Fruit fly (Drosophila melanogaster) whole organism, embryonic: ENCODE results near the gene Gs2.

Source experiments
- Awh ChIP-seq: fragments of 200-800 bp; sonication (Bioruptor generic); IDR thresholded peaks from 2 replicates; pipeline ENCODE4, ENCODE4 v1.3.6; 2022; ENCODE audit warnings: missing biosample characterization, missing genetic modification characterization
- CG10366 ChIP-seq: fragments of 200-800 bp; sonication (Bioruptor generic); IDR thresholded peaks from 2 replicates; pipeline ENCODE4 v1.3.6; 2022; ENCODE audit warnings: missing biosample characterization, missing genetic modification characterization
- CG10979 ChIP-seq: fragments of 200-800 bp; sonication (Bioruptor generic); optimal IDR thresholded peaks from 2 replicates; lab custom pipeline; 2018; ENCODE audit warnings: missing biosample characterization, mild to moderate bottlenecking, missing genetic modification characterization, moderate library complexity
- CG11456 ChIP-seq: fragments of 200-800 bp; sonication (Bioruptor generic); IDR thresholded peaks from 3 replicates; pipeline ENCODE4 v1.3.6; 2022; ENCODE audit warnings: missing biosample characterization, missing genetic modification characterization
- CG11560 ChIP-seq: fragments of 200-800 bp; sonication (Bioruptor generic); IDR thresholded peaks from 3 replicates; pipeline ENCODE4 v1.3.6; 2022; ENCODE audit warnings: missing biosample characterization, missing genetic modification characterization
- CG1233 ChIP-seq: fragments of 200-800 bp; sonication (Bioruptor generic); optimal IDR thresholded peaks from 4 replicates; lab custom pipeline; 2018; ENCODE audit warnings: missing biosample characterization, mild to moderate bottlenecking, missing genetic modification characterization
- CG13296 ChIP-seq: fragments of 200-800 bp; sonication (Bioruptor generic); optimal IDR thresholded peaks from 3 replicates; lab custom pipeline; 2018; ENCODE audit warnings: missing biosample characterization, mild to moderate bottlenecking, missing genetic modification characterization
- CG14014 ChIP-seq: fragments of 200-800 bp; sonication (Bioruptor generic); IDR thresholded peaks from 2 replicates; pipeline ENCODE4 v1.3.6; 2022; ENCODE audit warnings: missing biosample characterization, missing genetic modification characterization
- CG14965 ChIP-seq: fragments of 200-800 bp; sonication (Bioruptor generic); optimal IDR thresholded peaks from 2 replicates; lab custom pipeline; 2016; ENCODE audit warnings: missing biosample characterization, missing genetic modification characterization, borderline replicate concordance
- CG17359 ChIP-seq: fragments of 200-800 bp; sonication (Bioruptor generic); optimal IDR thresholded peaks from 3 replicates; lab custom pipeline; 2018; ENCODE audit warnings: missing biosample characterization, mild to moderate bottlenecking, missing genetic modification characterization, moderate library complexity
- CG3163 ChIP-seq: fragments of 200-800 bp; sonication (Bioruptor generic); optimal IDR thresholded peaks from 3 replicates; lab custom pipeline; 2016; ENCODE audit warnings: missing biosample characterization, missing genetic modification characterization
- CG34376 ChIP-seq: fragments of 200-800 bp; sonication (Bioruptor generic); optimal IDR thresholded peaks from 2 replicates; lab custom pipeline; 2018; ENCODE audit warnings: missing biosample characterization, mild to moderate bottlenecking, missing genetic modification characterization
- CG6683 ChIP-seq: fragments of 200-800 bp; sonication (Bioruptor generic); optimal IDR thresholded peaks from 2 replicates; lab custom pipeline; 2017; ENCODE audit warnings: missing biosample characterization, mild to moderate bottlenecking, missing genetic modification characterization, missing genetic modification reagents
- CG6854 ChIP-seq: fragments of 200-800 bp; sonication (Bioruptor generic); optimal IDR thresholded peaks from 3 replicates; lab custom pipeline; 2017; ENCODE audit warnings: missing biosample characterization, mild to moderate bottlenecking, missing genetic modification characterization
- CG7745 ChIP-seq: fragments of 200-800 bp; sonication (Bioruptor generic); optimal IDR thresholded peaks from 2 replicates; lab custom pipeline; 2018; ENCODE audit warnings: missing biosample characterization, mild to moderate bottlenecking, missing genetic modification characterization, moderate library complexity
- Camta ChIP-seq: fragments of 200-800 bp; sonication (Bioruptor generic); optimal IDR thresholded peaks from 2 replicates; lab custom pipeline; 2016; ENCODE audit warnings: missing biosample characterization, missing genetic modification characterization
- D ChIP-seq, 2 experiments: fragments of 200-800 bp in 1 of 2; fragments of >200 bp in 1 of 2; sonication (Bioruptor generic) in 1 of 2; optimal IDR thresholded peaks; 2 replicates in 1 of 2; 3 replicates in 1 of 2; lab custom pipeline; 2017; ENCODE audit warnings: mild to moderate bottlenecking in 1 of 2, missing biosample characterization in 1 of 2, missing genetic modification characterization in 1 of 2, missing genetic modification reagents in 1 of 2
- D19A ChIP-seq: fragments of 200-800 bp; optimal IDR thresholded peaks from 3 replicates; lab custom pipeline; 2019; ENCODE audit warnings: missing biosample characterization, mild to moderate bottlenecking, missing genetic modification characterization, moderate library complexity
- Dll ChIP-seq: fragments of 200-800 bp; sonication (Bioruptor generic); IDR thresholded peaks from 4 replicates; pipeline ENCODE4 v1.3.6; 2022; ENCODE audit warnings: missing biosample characterization, missing genetic modification characterization; ENCODE audit not compliant: partially characterized antibody
- Doc2 ChIP-seq: fragments of 200-800 bp; sonication (Bioruptor generic); IDR thresholded peaks from 2 replicates; pipeline ENCODE4 v1.3.6; 2022; ENCODE audit warnings: missing biosample characterization, missing genetic modification characterization
- Gsc ChIP-seq: fragments of 200-800 bp; sonication (Bioruptor generic); IDR thresholded peaks from 2 replicates; pipeline ENCODE4 v1.3.6; 2022; ENCODE audit warnings: missing biosample characterization, missing genetic modification characterization
- Hmr ChIP-seq: fragments of 200-800 bp; sonication (Bioruptor generic); optimal IDR thresholded peaks from 3 replicates; lab custom pipeline; 2017; ENCODE audit warnings: mild to moderate bottlenecking, missing biosample characterization, missing genetic modification reagents, missing genetic modification characterization
- Hr39 ChIP-seq: fragments of >200 bp; optimal IDR thresholded peaks from 2 replicates; lab custom pipeline; 2017
- Lhr ChIP-seq: fragments of 200-800 bp; sonication (Bioruptor generic); optimal IDR thresholded peaks from 3 replicates; lab custom pipeline; 2017; ENCODE audit warnings: mild to moderate bottlenecking, missing biosample characterization, missing genetic modification reagents, missing genetic modification characterization
- Meics ChIP-seq: fragments of 200-800 bp; sonication (Bioruptor generic); optimal IDR thresholded peaks from 2 replicates; lab custom pipeline; 2017; ENCODE audit warnings: missing biosample characterization, mild to moderate bottlenecking, missing genetic modification characterization
- Myb ChIP-seq: fragments of 200-800 bp; sonication (Bioruptor generic); optimal IDR thresholded peaks from 2 replicates; lab custom pipeline; 2016; ENCODE audit warnings: missing biosample characterization, missing genetic modification characterization
- PHDP ChIP-seq: fragments of 200-800 bp; sonication (Bioruptor generic); optimal IDR thresholded peaks from 3 replicates; lab custom pipeline; 2018; ENCODE audit warnings: missing biosample characterization, mild to moderate bottlenecking, missing genetic modification characterization, moderate library complexity
- Rfx ChIP-seq: fragments of 200-800 bp; sonication (Bioruptor generic); IDR thresholded peaks from 2 replicates; pipeline ENCODE4 v1.3.6; 2022; ENCODE audit warnings: missing biosample characterization, missing genetic modification characterization
- Sox102F ChIP-seq: fragments of 200-800 bp; sonication (Bioruptor generic); optimal IDR thresholded peaks from 2 replicates; lab custom pipeline; 2018; ENCODE audit warnings: missing biosample characterization, mild to moderate bottlenecking, missing genetic modification characterization, moderate library complexity
- ash1 ChIP-seq: fragments of 200-800 bp; sonication (Bioruptor generic); optimal IDR thresholded peaks from 2 replicates; lab custom pipeline; 2018; ENCODE audit warnings: missing biosample characterization, mild to moderate bottlenecking, missing genetic modification characterization
- cato ChIP-seq: fragments of 200-800 bp; sonication (Bioruptor generic); optimal IDR thresholded peaks from 2 replicates; lab custom pipeline; 2016; ENCODE audit warnings: missing biosample characterization, missing genetic modification characterization, borderline replicate concordance
- crol ChIP-seq: fragments of 200-800 bp; sonication (Bioruptor generic); IDR thresholded peaks from 2 replicates; pipeline ENCODE4 v1.3.6; 2022; ENCODE audit warnings: missing biosample characterization, missing genetic modification characterization
- crp ChIP-seq, 2 experiments: fragments of 200-800 bp; sonication (Bioruptor generic); optimal IDR thresholded peaks; 2 replicates in 1 of 2; 3 replicates in 1 of 2; lab custom pipeline; 2017; ENCODE audit warnings: missing biosample characterization in 2 of 2, missing genetic modification characterization in 2 of 2, mild to moderate bottlenecking in 1 of 2, moderate library complexity in 1 of 2
- dm ChIP-seq: fragments of 200-800 bp; sonication (Bioruptor generic); optimal IDR thresholded peaks from 3 replicates; lab custom pipeline; 2016; ENCODE audit warnings: missing biosample characterization, missing genetic modification characterization
- dysf ChIP-seq: fragments of 200-800 bp; sonication (Bioruptor generic); IDR thresholded peaks from 3 replicates; pipeline ENCODE4 v1.3.6; 2022; ENCODE audit warnings: missing biosample characterization, missing genetic modification characterization
- emc ChIP-seq: fragments of 200-800 bp; sonication (Bioruptor generic); optimal IDR thresholded peaks from 2 replicates; lab custom pipeline; 2016; ENCODE audit warnings: missing biosample characterization, missing genetic modification characterization
- ems ChIP-seq: fragments of 200-800 bp; sonication (Bioruptor generic); optimal IDR thresholded peaks from 3 replicates; lab custom pipeline; 2016; ENCODE audit warnings: missing biosample characterization, missing genetic modification characterization
- ewg ChIP-seq: fragments of 200-800 bp; sonication (Bioruptor generic); optimal IDR thresholded peaks from 3 replicates; lab custom pipeline; 2017; ENCODE audit warnings: mild to moderate bottlenecking, missing biosample characterization, missing genetic modification reagents, missing genetic modification characterization
- fru ChIP-seq: fragments of >200 bp; optimal IDR thresholded peaks from 2 replicates; lab custom pipeline; 2017
- gem ChIP-seq: fragments of 200-800 bp; sonication (Bioruptor generic); optimal IDR thresholded peaks from 2 replicates; lab custom pipeline; 2019; ENCODE audit warnings: missing biosample characterization, mild to moderate bottlenecking, missing genetic modification characterization, moderate library complexity
- her ChIP-seq: fragments of 200-800 bp; sonication (Bioruptor generic); optimal IDR thresholded peaks from 2 replicates; lab custom pipeline; 2016; ENCODE audit warnings: missing biosample characterization, missing genetic modification characterization
- kah ChIP-seq: fragments of 200-800 bp; sonication (Bioruptor generic); optimal IDR thresholded peaks from 2 replicates; lab custom pipeline; 2018; ENCODE audit warnings: missing biosample characterization, mild to moderate bottlenecking, missing genetic modification characterization
- mirr ChIP-seq: fragments of 200-800 bp; sonication (Bioruptor generic); optimal IDR thresholded peaks from 3 replicates; lab custom pipeline; 2018; ENCODE audit warnings: missing biosample characterization, mild to moderate bottlenecking, missing genetic modification characterization
- mld ChIP-seq: fragments of 200-800 bp; sonication (Bioruptor generic); IDR thresholded peaks from 3 replicates; pipeline ENCODE4 v1.3.6; 2022; ENCODE audit warnings: missing biosample characterization, missing genetic modification characterization; ENCODE audit not compliant: partially characterized antibody
- p53 ChIP-seq: fragments of 200-800 bp; sonication (Bioruptor generic); optimal IDR thresholded peaks from 2 replicates; lab custom pipeline; 2016; ENCODE audit warnings: missing biosample characterization, missing genetic modification characterization
- sqz ChIP-seq: fragments of 200-800 bp; sonication (Bioruptor generic); optimal IDR thresholded peaks from 3 replicates; lab custom pipeline; 2018; ENCODE audit warnings: missing biosample characterization, mild to moderate bottlenecking, missing genetic modification characterization
- stwl ChIP-seq: fragments of 200-800 bp; sonication (Bioruptor generic); optimal IDR thresholded peaks from 3 replicates; lab custom pipeline; 2018; ENCODE audit warnings: missing biosample characterization, mild to moderate bottlenecking, missing genetic modification characterization, moderate library complexity
- wdn ChIP-seq: fragments of 200-800 bp; sonication (Bioruptor generic); IDR thresholded peaks from 2 replicates; pipeline ENCODE4 v1.3.6; 2022; ENCODE audit warnings: missing biosample characterization, missing genetic modification characterization
- zen2 ChIP-seq: fragments of 200-800 bp; sonication (Bioruptor generic); IDR thresholded peaks from 3 replicates; pipeline ENCODE4 v1.3.6; 2022; ENCODE audit warnings: missing biosample characterization, missing genetic modification characterization; ENCODE audit not compliant: partially characterized antibody

Gs2 gene

dm6 chrX:11454189-11454882 lies 31.7 kb downstream of the Gs2 start, which contains the start of the genes Evi5 and HP5 (continued):
- peak; percentile 65; the same call in 2 of the 3 replicates for TF ChIP-seq dysf (GFP tag; lab: Robert Waterston, UW)
- TF ChIP-seq ash1 = no peak
- TF ChIP-seq ewg (GFP tag; lab: Kevin White, UChicago) = no peak
- TF ChIP-seq CG11456 = peak; percentile 77; the same call in 2 of the 3 replicates
- no peak for TF ChIP-seq zen2 (GFP tag; lab: Robert Waterston, UW)
- no peak for TF ChIP-seq CG3163 (GFP tag; lab: Kevin White, UChicago)
- TF ChIP-seq Hr39 = no peak
- TF ChIP-seq ems (GFP tag; lab: Kevin White, UChicago) = no peak
- TF ChIP-seq kah (GFP tag; lab: Kevin White, UChicago) = no peak
- TF ChIP-seq CG6854 (GFP tag; lab: Kevin White, UChicago) = peak; percentile 43
- TF ChIP-seq fru = no peak
- no peak for TF ChIP-seq D19A (tag; lab: Kevin White, UChicago)
- TF ChIP-seq CG10979 (tag; lab: Kevin White, UChicago) = no peak
- TF ChIP-seq CG13296 (GFP tag; lab: Kevin White, UChicago) = no peak
- no peak for TF ChIP-seq her (GFP tag; lab: Kevin White, UChicago)
- TF ChIP-seq cato (GFP tag; lab: Kevin White, UChicago) = no peak
- TF ChIP-seq CG11560 (tag; lab: Robert Waterston, UW) = peak; percentile 63; the same call in 2 of the 3 replicates
- TF ChIP-seq CG14965 (GFP tag; lab: Kevin White, UChicago) = no peak
- peak; percentile 40 for TF ChIP-seq Lhr (GFP tag; lab: Kevin White, UChicago)
- TF ChIP-seq CG14014 = peak; percentile 63; the same call in 1 of the 2 replicates
- no peak for TF ChIP-seq Doc2 (GFP tag; lab: Robert Waterston, UW)
- TF ChIP-seq Meics (GFP tag; lab: Kevin White, UChicago) = peak; percentile 28
- peak; percentile 27; the same call in 1 of the 2 replicates for TF ChIP-seq wdn (GFP tag; lab: Robert Waterston, UW)
- TF ChIP-seq CG17359 (tag; lab: Kevin White, UChicago) = no peak
- TF ChIP-seq Gsc (GFP tag; lab: Robert Waterston, UW) = peak; percentile 24; the same call in 1 of the 2 replicates
- TF ChIP-seq mirr = no peak
- TF ChIP-seq gem = peak; percentile 60
- TF ChIP-seq mld (GFP tag; lab: Robert Waterston, UW) = no peak
- TF ChIP-seq p53 (GFP tag; lab: Kevin White, UChicago) = no peak
- TF ChIP-seq D (optimal IDR thresholded peaks at IDR 0.05; lab: Kevin White, UChicago) = no peak
- no peak for TF ChIP-seq D (GFP tag; optimal IDR thresholded peaks at IDR 0.05; lab: Kevin White, UChicago)
- TF ChIP-seq CG10366 (GFP tag; lab: Robert Waterston, UW) = peak; percentile 62
- peak; percentile 46 for TF ChIP-seq Camta (GFP tag; lab: Kevin White, UChicago)
- TF ChIP-seq CG34376 (GFP tag; lab: Kevin White, UChicago) = no peak
- TF ChIP-seq Dll (GFP tag; lab: Robert Waterston, UW) = peak; percentile 47; the same call in 2 of the 4 replicates
- peak; percentile 81 for TF ChIP-seq Rfx (GFP tag; lab: Robert Waterston, UW)
- no peak for TF ChIP-seq crol
- TF ChIP-seq Sox102F = no peak
- TF ChIP-seq CG7745 = no peak
- TF ChIP-seq stwl (tag; lab: Kevin White, UChicago) = peak; percentile 37
- no peak for TF ChIP-seq crp (GFP tag; optimal IDR thresholded peaks at IDR 0.05; lab: Kevin White, UChicago)
- TF ChIP-seq Awh = 0 out of 2 replicates have a peak, but pooled peaks have one; percentile 20
- peak; percentile 56 for TF ChIP-seq CG1233 (GFP tag; lab: Kevin White, UChicago)
- TF ChIP-seq dm (GFP tag; lab: Kevin White, UChicago) = peak; percentile 28
- TF ChIP-seq sqz (GFP tag; lab: Kevin White, UChicago) = peak; percentile 70
- no peak for TF ChIP-seq emc (GFP tag; lab: Kevin White, UChicago)
- peak; percentile 72 for TF ChIP-seq Hmr (GFP tag; lab: Kevin White, UChicago)
- no peak for TF ChIP-seq CG6683 (GFP tag; lab: Kevin White, UChicago)
- no peak for TF ChIP-seq PHDP (tag; lab: Kevin White, UChicago)
- peak; percentile 55 for TF ChIP-seq Myb (GFP tag; lab: Kevin White, UChicago)
